Worm (Caenorhabditis elegans) whole organism, mixed stage, embryonic: ENCODE results near the gene ador-1.

ENCODE experiments used
- flh-1 ChIP-seq: fragments of 200-800 bp; sonication (Bioruptor generic); optimal IDR thresholded peaks from 2 replicates; lab custom pipeline; 2018; ENCODE audit warnings: mild to moderate bottlenecking, missing genetic modification characterization, moderate library complexity, missing compliant biosample characterization
- lin-13 ChIP-seq: fragments of 150-350 bp; optimal IDR thresholded peaks from 2 replicates; lab custom pipeline; 2014; ENCODE audit warnings: missing biosample characterization, missing genetic modification characterization
- lsy-2 ChIP-seq: fragments of 150-350 bp; optimal IDR thresholded peaks from 2 replicates; lab custom pipeline; 2014; ENCODE audit warnings: missing biosample characterization, missing genetic modification characterization
- mab-5 ChIP-seq: fragments of 150-350 bp; optimal IDR thresholded peaks from 2 replicates; lab custom pipeline; 2014; ENCODE audit warnings: missing biosample characterization, missing genetic modification characterization
- nhr-12 ChIP-seq: fragments of 150-350 bp; optimal IDR thresholded peaks from 2 replicates; lab custom pipeline; 2014; ENCODE audit warnings: missing biosample characterization, missing genetic modification characterization
- nhr-237 ChIP-seq: fragments of 150-350 bp; optimal IDR thresholded peaks from 2 replicates; lab custom pipeline; 2014; ENCODE audit warnings: missing biosample characterization, missing genetic modification characterization
- nhr-28 ChIP-seq: fragments of 150-350 bp; optimal IDR thresholded peaks from 2 replicates; lab custom pipeline; 2014; ENCODE audit warnings: missing biosample characterization, missing genetic modification characterization
- nhr-76 ChIP-seq: sonication (generic microtip); optimal IDR thresholded peaks from 2 replicates; lab custom pipeline; 2017; ENCODE audit warnings: missing biosample characterization, missing genetic modification characterization
- pha-4 ChIP-seq: fragments of 150-350 bp; optimal IDR thresholded peaks from 2 replicates; lab custom pipeline; 2018; ENCODE audit warnings: missing biosample characterization, missing genetic modification reagents, missing genetic modification characterization
- sem-2 ChIP-seq: fragments of 200-800 bp; sonication (Bioruptor generic); optimal IDR thresholded peaks from 2 replicates; lab custom pipeline; 2018; ENCODE audit warnings: mild to moderate bottlenecking, missing genetic modification characterization, missing compliant biosample characterization
- snpc-4 ChIP-seq: fragments of 150-350 bp; optimal IDR thresholded peaks from 2 replicates; lab custom pipeline; 2014; ENCODE audit warnings: missing biosample characterization, missing genetic modification characterization
- unc-62 ChIP-seq: fragments of 150-350 bp; optimal IDR thresholded peaks from 2 replicates; lab custom pipeline; 2014; ENCODE audit warnings: missing biosample characterization, missing genetic modification reagents, missing genetic modification characterization
- ztf-11 ChIP-seq: fragments of 150-350 bp; optimal IDR thresholded peaks from 2 replicates; lab custom pipeline; 2014; ENCODE audit warnings: missing biosample characterization, missing genetic modification characterization

- TF ChIP-seq nhr-237 (no peak), nhr-28 (no peak), flh-1 (GFP tag; lab: Kevin White, UChicago) (no peak), lsy-2 (tag; lab: Kevin White, UChicago) (no peak), ztf-11 (tag; lab: Kevin White, UChicago) (no peak), snpc-4 (tag; lab: Kevin White, UChicago) (no peak), mab-5 (tag; lab: Kevin White, UChicago) (no peak), sem-2 (GFP tag; lab: Kevin White, UChicago) (no peak), unc-62 (GFP tag; lab: Kevin White, UChicago) (no peak), pha-4 (no peak), lin-13 (tag; lab: Kevin White, UChicago) (no peak), nhr-76 (tag; lab: Kevin White, UChicago) (no peak), nhr-12 (tag; lab: Kevin White, UChicago) (no peak)
Measured at ce11 chrII:12496981-12497380, 5.7 kb downstream of the ador-1 start, which contains the start of gene T21B4.3.
